Fruit fly (Drosophila melanogaster): ENCODE measurements around the gene CG6013.

CG6013 gene

DNA sequence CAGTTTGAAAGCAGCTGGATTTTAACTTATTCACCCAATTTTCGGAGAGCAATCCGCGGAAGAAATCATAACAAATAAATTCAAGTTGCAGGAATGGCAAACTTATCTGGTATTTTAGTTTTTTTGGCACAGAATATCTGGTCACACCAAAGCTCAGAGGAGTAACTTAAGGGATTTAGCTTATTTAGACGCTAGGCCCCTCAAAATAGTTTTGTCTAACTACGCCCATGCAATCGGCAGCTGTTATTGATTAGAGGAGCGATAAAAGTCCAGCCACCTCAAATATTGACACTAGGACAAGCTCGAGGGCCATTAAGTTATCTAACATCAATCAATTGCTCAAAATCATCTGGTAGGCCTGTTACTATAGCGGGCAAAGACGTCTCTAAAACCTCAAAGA lies 2.5 kb upstream of the CG6013 start, which contains the start of the genes GatA and P5cr (continued):
- TF ChIP-seq bbx (GFP tag; IDR thresholded peaks at IDR 0.05; ENCODE audit: partially characterized antibody): no peak
- no peak for TF ChIP-seq Kr (GFP tag; optimal IDR thresholded peaks at IDR 0.05)
- TF ChIP-seq HLH3B (GFP tag; IDR thresholded peaks at IDR 0.05): peak; percentile 64
- peak; percentile 87 for TF ChIP-seq Dad (GFP tag; optimal IDR thresholded peaks at IDR 0.05)
- peak; percentile 89 for TF ChIP-seq sob (GFP tag; IDR thresholded peaks at IDR 0.05)
- TF ChIP-seq CG12299 (tag; optimal IDR thresholded peaks at IDR 0.05): peak; percentile 58
- TF ChIP-seq CG11696 (GFP tag; IDR thresholded peaks at IDR 0.05): 0 out of 2 replicates have a peak, but pooled peaks have one; percentile 32
- TF ChIP-seq CG17912 (GFP tag; optimal IDR thresholded peaks at IDR 0.05): peak; percentile 47
- TF ChIP-seq CG2889 (GFP tag; IDR thresholded peaks at IDR 0.05): peak; percentile 84
- peak; percentile 72 for TF ChIP-seq CG11504 (tag; optimal IDR thresholded peaks at IDR 0.05)
- TF ChIP-seq CG8924 (tag; optimal IDR thresholded peaks at IDR 0.05): peak; percentile 71
- no peak for TF ChIP-seq zf30C (GFP tag; optimal IDR thresholded peaks at IDR 0.05)
- TF ChIP-seq CG16815 (GFP tag; optimal IDR thresholded peaks at IDR 0.05): peak; percentile 61
- peak; percentile 63 for TF ChIP-seq CG30431 (GFP tag; optimal IDR thresholded peaks at IDR 0.05)
- peak; percentile 97 for TF ChIP-seq slbo (GFP tag; IDR thresholded peaks at IDR 0.05)
- TF ChIP-seq gce (GFP tag; IDR thresholded peaks at IDR 0.05): peak; percentile 64; the same call in 2 of the 3 replicates
- TF ChIP-seq CG12942 (GFP tag; optimal IDR thresholded peaks at IDR 0.05): peak; percentile 85
- TF ChIP-seq sd (tag; optimal IDR thresholded peaks at IDR 0.05): peak; percentile 74
- TF ChIP-seq gsb-n (tag; optimal IDR thresholded peaks at IDR 0.05): no peak
- TF ChIP-seq CG15514 (GFP tag; optimal IDR thresholded peaks at IDR 0.05): peak; percentile 82
- TF ChIP-seq zfh2 (GFP tag; optimal IDR thresholded peaks at IDR 0.05): peak; percentile 95
- TF ChIP-seq CG31441 (GFP tag; IDR thresholded peaks at IDR 0.05): peak; percentile 41; the same call in 1 of the 2 replicates
- TF ChIP-seq dmrt99B (tag; optimal IDR thresholded peaks at IDR 0.05): no peak
- no peak for TF ChIP-seq fd102C (GFP tag; optimal IDR thresholded peaks at IDR 0.05)
- TF ChIP-seq mirr (GFP tag; optimal IDR thresholded peaks at IDR 0.05): peak; percentile 87
- TF ChIP-seq CG32772 (GFP tag; IDR thresholded peaks at IDR 0.05): peak; percentile 73
- TF ChIP-seq wdn (GFP tag; IDR thresholded peaks at IDR 0.05): peak; percentile 78
- peak; percentile 73 for TF ChIP-seq NK7.1 (GFP tag; optimal IDR thresholded peaks at IDR 0.05)
- peak; percentile 73 for TF ChIP-seq CG9215 (GFP tag; IDR thresholded peaks at IDR 0.05)
- no peak for TF ChIP-seq Sox100B (GFP tag; optimal IDR thresholded peaks at IDR 0.05)
- TF ChIP-seq br (optimal IDR thresholded peaks at IDR 0.05): no peak
- TF ChIP-seq pfk (GFP tag; optimal IDR thresholded peaks at IDR 0.05): no peak
- peak; percentile 93 for TF ChIP-seq CG16779 (GFP tag; IDR thresholded peaks at IDR 0.05)
- TF ChIP-seq scrt (GFP tag; optimal IDR thresholded peaks at IDR 0.05): no peak
- peak; percentile 77 for TF ChIP-seq CG6175 (GFP tag; IDR thresholded peaks at IDR 0.05)
- peak; percentile 56 for TF ChIP-seq lbe (GFP tag; optimal IDR thresholded peaks at IDR 0.05)
- no peak for TF ChIP-seq hth (optimal IDR thresholded peaks at IDR 0.05)
- no peak for TF ChIP-seq ro (GFP tag; IDR thresholded peaks at IDR 0.05)
- peak; percentile 80 for TF ChIP-seq gsb (GFP tag; IDR thresholded peaks at IDR 0.05)
- peak; percentile 31; the same call in 1 of the 2 replicates for TF ChIP-seq ttk (GFP tag; IDR thresholded peaks at IDR 0.05)
- TF ChIP-seq peb (GFP tag; IDR thresholded peaks at IDR 0.05): no peak
- peak; percentile 56 for TF ChIP-seq CG4854 (GFP tag; optimal IDR thresholded peaks at IDR 0.05)
- no peak for TF ChIP-seq Elba2 (GFP tag; optimal IDR thresholded peaks at IDR 0.05)
- peak; percentile 60 for TF ChIP-seq ara (GFP tag; IDR thresholded peaks at IDR 0.05)
- peak; percentile 64 for TF ChIP-seq CG12219 (GFP tag; optimal IDR thresholded peaks at IDR 0.05)
- no peak for TF ChIP-seq Mes4 (GFP tag; optimal IDR thresholded peaks at IDR 0.05)
- TF ChIP-seq CG9817 (tag; optimal IDR thresholded peaks at IDR 0.05): peak; percentile 85
- peak; percentile 64 for TF ChIP-seq aop (GFP tag; IDR thresholded peaks at IDR 0.05)
- peak; percentile 28; the same call in 1 of the 2 replicates for TF ChIP-seq esg (GFP tag; conservative IDR thresholded peaks at IDR 0.05)
- TF ChIP-seq CG12155 (GFP tag; optimal IDR thresholded peaks at IDR 0.05): peak; percentile 83
- TF ChIP-seq ATbp (GFP tag; optimal IDR thresholded peaks at IDR 0.05): peak; percentile 58
- TF ChIP-seq Med (GFP tag): peak; percentile 98

All from whole organism, embryonic.